Worm (Caenorhabditis elegans) whole organism, L4 larva: ENCODE measurements around the gene R10D12.1.
A peak's percentile ranks its signal among the peaks of the same experiment; 100 is the strongest.

ENCODE experiments used
- F26F4.8 ChIP-seq: fragments of 200-800 bp; sonication (Bioruptor generic); conservative IDR thresholded peaks from 2 replicates; pipeline ENCODE4 v1.3.6; 2022; ENCODE audit warnings: missing genetic modification characterization, missing compliant biosample characterization
- Y105C5A.15 ChIP-seq: fragments of 200-800 bp; sonication (Bioruptor generic); IDR thresholded peaks from 2 replicates; pipeline ENCODE4 v1.3.6; 2022; ENCODE audit warnings: missing genetic modification characterization, missing compliant biosample characterization
- Y48G9A.11 ChIP-seq: fragments of 200-800 bp; sonication (Bioruptor generic); IDR thresholded peaks from 2 replicates; pipeline ENCODE4 v1.3.6; 2022; ENCODE audit warnings: missing genetic modification reagents, missing genetic modification characterization, missing compliant biosample characterization
- ZK337.2 ChIP-seq: fragments of 200-800 bp; sonication (Bioruptor generic); IDR thresholded peaks from 2 replicates; pipeline ENCODE4 v1.3.6; 2022; ENCODE audit warnings: missing genetic modification reagents, missing genetic modification characterization, missing compliant biosample characterization
- ZK546.5 ChIP-seq, 2 experiments: sonication (generic microtip); optimal IDR thresholded peaks; 2 replicates each; lab custom pipeline; 2017; ENCODE audit warnings: missing biosample characterization in 2 of 2, missing genetic modification characterization in 2 of 2
- aha-1 ChIP-seq: fragments of 150-350 bp; peaks from one replicate; lab custom pipeline; 2014; ENCODE audit warnings: missing biosample characterization, missing genetic modification characterization
- attf-4 ChIP-seq: sonication (generic microtip); optimal IDR thresholded peaks from 3 replicates; lab custom pipeline; 2017; ENCODE audit warnings: missing biosample characterization, missing genetic modification characterization
- ceh-28 ChIP-seq: fragments of 150-350 bp; optimal IDR thresholded peaks from 2 replicates; lab custom pipeline; 2014; ENCODE audit warnings: missing biosample characterization, missing genetic modification reagents, missing genetic modification characterization
- ces-1 ChIP-seq: fragments of 150-350 bp; sonication (generic microtip); optimal IDR thresholded peaks from 4 replicates; lab custom pipeline; 2014; ENCODE audit warnings: missing biosample characterization, missing genetic modification reagents, missing genetic modification characterization
- daf-16 ChIP-seq, 3 experiments: sonication (generic microtip); optimal IDR thresholded peaks; 2 replicates each; lab custom pipeline; 2016 to 2017; ENCODE audit warnings: missing genetic modification characterization in 3 of 3, missing genetic modification reagents in 3 of 3, mild to moderate bottlenecking in 2 of 3, missing compliant biosample characterization in 2 of 3, missing biosample characterization in 1 of 3, moderate library complexity in 1 of 3
- dmd-6 ChIP-seq: fragments of 200-800 bp; sonication (Bioruptor generic); IDR thresholded peaks from 2 replicates; pipeline ENCODE4 v1.3.6; 2022; ENCODE audit warnings: missing genetic modification reagents, missing genetic modification characterization, missing compliant biosample characterization
- dmd-8 ChIP-seq: fragments of 200-800 bp; sonication (Bioruptor generic); IDR thresholded peaks from 2 replicates; pipeline ENCODE4 v1.3.6; 2022; ENCODE audit warnings: missing genetic modification characterization, missing compliant biosample characterization
- dmd-9 ChIP-seq: fragments of 200-800 bp; sonication (Bioruptor generic); IDR thresholded peaks from 2 replicates; pipeline ENCODE4 v1.3.6; 2022; ENCODE audit warnings: missing genetic modification reagents, missing genetic modification characterization, missing compliant biosample characterization
- duxl-1 ChIP-seq: sonication (generic microtip); optimal IDR thresholded peaks from 2 replicates; lab custom pipeline; 2016; ENCODE audit warnings: mild to moderate bottlenecking, missing genetic modification characterization, moderate library complexity, missing compliant biosample characterization; ENCODE audit not compliant: poor library complexity
- egl-43 ChIP-seq: fragments of 200-800 bp; sonication (Bioruptor generic); IDR thresholded peaks from 2 replicates; pipeline ENCODE4 v1.3.6; 2022; ENCODE audit warnings: missing genetic modification reagents, missing genetic modification characterization, missing compliant biosample characterization
- fkh-10 ChIP-seq: fragments of 150-350 bp; optimal IDR thresholded peaks from 2 replicates; lab custom pipeline; 2014; ENCODE audit warnings: missing biosample characterization, missing genetic modification reagents, missing genetic modification characterization
- fos-1 ChIP-seq: fragments of 150-350 bp; optimal IDR thresholded peaks from 2 replicates; lab custom pipeline; 2014; ENCODE audit warnings: missing biosample characterization, missing genetic modification characterization
- hlh-11 ChIP-seq: fragments of 200-800 bp; sonication (Bioruptor generic); optimal IDR thresholded peaks from 2 replicates; lab custom pipeline; 2018; ENCODE audit warnings: mild to moderate bottlenecking, missing genetic modification characterization, missing compliant biosample characterization
- hlh-30 ChIP-seq: sonication (generic microtip); optimal IDR thresholded peaks from 2 replicates; lab custom pipeline; 2017; ENCODE audit warnings: antibody characterized with exemption, mild to moderate bottlenecking, missing genetic modification characterization, missing compliant biosample characterization; ENCODE audit not compliant: insufficient read depth
- hmg-1.1 ChIP-seq: fragments of 200-800 bp; sonication (Bioruptor generic); IDR thresholded peaks from 2 replicates; pipeline ENCODE4 v1.3.6; 2022; ENCODE audit warnings: missing genetic modification reagents, missing genetic modification characterization, missing compliant biosample characterization
- lin-1 ChIP-seq: fragments of 200-800 bp; sonication (Bioruptor generic); IDR thresholded peaks from 2 replicates; pipeline ENCODE4 v1.3.6; 2022; ENCODE audit warnings: missing genetic modification reagents, missing genetic modification characterization, missing compliant biosample characterization
- lin-13 ChIP-seq: fragments of 150-350 bp; optimal IDR thresholded peaks from 2 replicates; lab custom pipeline; 2014; ENCODE audit warnings: missing biosample characterization, missing genetic modification reagents, missing genetic modification characterization
- lin-15B ChIP-seq: fragments of 150-350 bp; sonication (generic microtip); optimal IDR thresholded peaks from 3 replicates; lab custom pipeline; 2014; ENCODE audit warnings: missing biosample characterization, missing genetic modification characterization
- lin-29 ChIP-seq: fragments of 200-800 bp; sonication (Bioruptor generic); IDR thresholded peaks from 2 replicates; pipeline ENCODE4 v1.3.6; 2022; ENCODE audit warnings: missing genetic modification reagents, missing genetic modification characterization, missing compliant biosample characterization
- lin-38 ChIP-seq: fragments of 200-800 bp; sonication (Bioruptor generic); IDR thresholded peaks from 2 replicates; pipeline ENCODE4 v1.3.6; 2022; ENCODE audit warnings: missing genetic modification reagents, missing genetic modification characterization, missing compliant biosample characterization
- lin-39 ChIP-seq: fragments of 150-350 bp; optimal IDR thresholded peaks from 2 replicates; lab custom pipeline; 2014; ENCODE audit warnings: missing biosample characterization, missing genetic modification reagents, missing genetic modification characterization
- lir-3 ChIP-seq: sonication (generic microtip); optimal IDR thresholded peaks from 2 replicates; lab custom pipeline; 2016; ENCODE audit warnings: mild to moderate bottlenecking, missing genetic modification characterization, missing compliant biosample characterization
- madf-5 ChIP-seq, 2 experiments: fragments of 200-800 bp; sonication (Bioruptor generic); IDR thresholded peaks; 2 replicates each; pipeline ENCODE4 v1.3.6; 2022; ENCODE audit warnings: missing compliant biosample characterization in 2 of 2, missing genetic modification characterization in 2 of 2
- madf-9 ChIP-seq: fragments of 200-800 bp; sonication (Bioruptor generic); conservative IDR thresholded peaks from 2 replicates; pipeline ENCODE4 v1.3.6; 2022; ENCODE audit warnings: missing genetic modification reagents, missing genetic modification characterization, missing compliant biosample characterization
- mdl-1 ChIP-seq, 2 experiments: fragments of 150-350 bp in 1 of 2; sonication (generic microtip) in 1 of 2; optimal IDR thresholded peaks; 2 replicates each; lab custom pipeline; 2014 to 2017; ENCODE audit warnings: missing biosample characterization in 2 of 2, missing genetic modification characterization in 2 of 2
- mdt-29 ChIP-seq: fragments of 200-800 bp; sonication (Bioruptor generic); IDR thresholded peaks from 2 replicates; pipeline ENCODE4 v1.3.6; 2022; ENCODE audit warnings: missing genetic modification reagents, missing genetic modification characterization, missing compliant biosample characterization
- mep-1 ChIP-seq: fragments of 150-350 bp; sonication (generic microtip); optimal IDR thresholded peaks from 3 replicates; lab custom pipeline; 2014; ENCODE audit warnings: missing biosample characterization, missing genetic modification characterization
- nhr-25 ChIP-seq: sonication (generic microtip); optimal IDR thresholded peaks from 2 replicates; lab custom pipeline; 2017; ENCODE audit warnings: missing genetic modification characterization, mild to moderate bottlenecking, missing compliant biosample characterization, antibody characterized with exemption, moderate library complexity, borderline replicate concordance; ENCODE audit not compliant: insufficient read depth
- nhr-48 ChIP-seq: sonication (generic microtip); optimal IDR thresholded peaks from 2 replicates; lab custom pipeline; 2016; ENCODE audit warnings: mild to moderate bottlenecking, missing genetic modification characterization, missing compliant biosample characterization
- nhr-6 ChIP-seq: fragments of 150-350 bp; optimal IDR thresholded peaks from 2 replicates; lab custom pipeline; 2014; ENCODE audit warnings: missing biosample characterization, missing genetic modification characterization
- nhr-76 ChIP-seq: fragments of 150-350 bp; optimal IDR thresholded peaks from 2 replicates; lab custom pipeline; 2014; ENCODE audit warnings: missing biosample characterization, missing genetic modification characterization
- php-3 ChIP-seq: fragments of 200-800 bp; sonication (Bioruptor generic); IDR thresholded peaks from 2 replicates; pipeline ENCODE4 v1.3.6; 2022; ENCODE audit warnings: missing genetic modification reagents, missing genetic modification characterization, missing compliant biosample characterization
- pqm-1 ChIP-seq: sonication (generic microtip); optimal IDR thresholded peaks from 2 replicates; lab custom pipeline; 2017; ENCODE audit warnings: missing biosample characterization, missing genetic modification characterization
- saeg-2 ChIP-seq: fragments of 200-800 bp; sonication (Bioruptor generic); IDR thresholded peaks from 2 replicates; pipeline ENCODE4 v1.3.6; 2022; ENCODE audit warnings: missing genetic modification reagents, missing genetic modification characterization, missing compliant biosample characterization
- sdz-12 ChIP-seq: fragments of 200-800 bp; sonication (Bioruptor generic); optimal IDR thresholded peaks from 2 replicates; lab custom pipeline; 2018; ENCODE audit warnings: mild to moderate bottlenecking, missing genetic modification characterization, missing compliant biosample characterization
- skn-1 ChIP-seq: fragments of 150-350 bp; optimal IDR thresholded peaks from 2 replicates; lab custom pipeline; 2014; ENCODE audit warnings: missing biosample characterization, missing genetic modification characterization
- snpc-1.2 ChIP-seq: fragments of 200-800 bp; sonication (Bioruptor generic); IDR thresholded peaks from 2 replicates; pipeline ENCODE4 v1.3.6; 2022; ENCODE audit warnings: missing genetic modification reagents, missing genetic modification characterization, missing compliant biosample characterization
- spr-3 ChIP-seq: fragments of 200-800 bp; sonication (Bioruptor generic); optimal IDR thresholded peaks from 2 replicates; lab custom pipeline; 2018; ENCODE audit warnings: mild to moderate bottlenecking, missing genetic modification characterization, missing compliant biosample characterization
- unc-39 ChIP-seq: sonication (generic microtip); optimal IDR thresholded peaks from 2 replicates; lab custom pipeline; 2017; ENCODE audit warnings: missing biosample characterization, missing genetic modification characterization
- vab-7 ChIP-seq: fragments of 200-800 bp; sonication (Bioruptor generic); IDR thresholded peaks from 2 replicates; pipeline ENCODE4 v1.3.6; 2022; ENCODE audit warnings: missing genetic modification reagents, missing genetic modification characterization, missing compliant biosample characterization
- zfp-2 ChIP-seq: sonication (generic microtip); optimal IDR thresholded peaks from 2 replicates; lab custom pipeline; 2016; ENCODE audit warnings: mild to moderate bottlenecking, missing genetic modification characterization, missing compliant biosample characterization
- zip-2 ChIP-seq: fragments of 150-350 bp; optimal IDR thresholded peaks from 2 replicates; lab custom pipeline; 2014; ENCODE audit warnings: missing biosample characterization, missing genetic modification characterization
- ztf-7 ChIP-seq: fragments of 150-350 bp; optimal IDR thresholded peaks from 2 replicates; lab custom pipeline; 2014; ENCODE audit warnings: missing biosample characterization, missing genetic modification characterization

The R10D12.1 gene

DNA sequence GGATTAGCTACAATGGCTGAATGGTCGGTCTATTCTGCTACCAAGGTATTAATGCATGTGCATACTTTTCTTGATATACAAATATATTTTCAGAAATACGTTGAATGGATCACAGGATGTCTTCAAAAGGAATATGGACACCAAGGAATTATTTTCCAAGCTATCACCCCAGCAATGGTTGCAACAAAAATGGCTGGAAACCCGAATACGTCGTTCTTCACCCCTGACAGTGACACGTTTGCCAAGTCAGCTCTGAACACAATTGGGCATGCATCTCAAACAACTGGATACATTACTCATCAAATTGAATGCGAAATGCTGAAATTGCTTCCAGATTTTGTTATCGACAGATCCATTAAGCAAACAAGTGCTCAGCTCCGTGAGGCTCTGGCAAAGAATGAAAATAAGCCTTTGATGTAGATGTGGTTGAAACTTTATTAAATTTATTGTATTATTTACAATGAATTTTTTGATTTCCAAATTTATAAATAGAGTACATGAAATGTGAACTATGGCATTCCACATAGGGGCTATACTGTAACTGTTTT lies 26.8 kb downstream of the R10D12.1 start (continued):
- peak; percentile 70 for TF ChIP-seq hlh-11 (tag; lab: Kevin White, UChicago)
- TF ChIP-seq lin-1 (GFP tag; lab: Robert Waterston, UW): peak; percentile 51; the same call in 1 of the 2 replicates
- TF ChIP-seq zip-2 (tag; lab: Kevin White, UChicago): no peak
- peak; percentile 69; the same call in 1 of the 2 replicates for TF ChIP-seq mdt-29 (GFP tag; lab: Robert Waterston, UW)
- peak; percentile 59 for TF ChIP-seq lin-38 (GFP tag; lab: Robert Waterston, UW)
- TF ChIP-seq sdz-12 (GFP tag; lab: Kevin White, UChicago): peak; percentile 13
- peak; percentile 32 for TF ChIP-seq spr-3 (GFP tag; lab: Kevin White, UChicago)
- TF ChIP-seq mep-1 (tag; lab: Kevin White, UChicago): peak; percentile 94
- peak; percentile 27; the same call in 1 of the 2 replicates for TF ChIP-seq snpc-1.2
- TF ChIP-seq mdl-1 (tag; optimal IDR thresholded peaks at IDR 0.05; lab: Kevin White, UChicago): peak in 1 of 2 experiments; percentile 22
- peak; percentile 91 for TF ChIP-seq aha-1 (tag; lab: Kevin White, UChicago)
- peak; percentile 69 for TF ChIP-seq dmd-8 (GFP tag; lab: Robert Waterston, UW)
- TF ChIP-seq lin-13 (GFP tag; lab: Kevin White, UChicago): no peak
- peak; percentile 4 for TF ChIP-seq hlh-30 (tag; lab: Kevin White, UChicago)
- TF ChIP-seq ztf-7 (tag; lab: Kevin White, UChicago): no peak
- TF ChIP-seq ceh-28 (tag; lab: Kevin White, UChicago): no peak
- peak; percentile 27 for TF ChIP-seq lin-15B
- TF ChIP-seq dmd-6 (GFP tag; lab: Robert Waterston, UW): peak; percentile 56

DNA sequence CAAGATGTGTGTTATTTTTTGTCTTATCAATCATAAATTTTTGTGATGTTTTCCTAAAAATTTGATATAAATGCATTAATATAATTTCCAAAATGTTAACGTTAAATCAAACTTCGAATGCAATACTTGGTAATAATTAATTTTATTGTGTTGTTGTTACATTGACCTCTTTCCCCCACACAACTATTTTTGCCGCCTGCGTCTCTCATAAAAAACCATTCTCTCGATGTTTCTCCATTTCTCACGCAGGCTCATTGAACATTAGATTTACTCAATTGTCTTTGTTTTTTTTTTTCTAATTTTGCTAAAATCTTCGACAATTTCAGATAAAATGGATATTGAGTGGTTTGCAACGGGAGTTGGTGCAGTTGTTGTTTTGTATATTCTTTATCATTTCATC lies 28.3 kb downstream of the R10D12.1 start, which contains the start of gene stdh-1:
Gene stdh-1, plus strand, starts transcription at position 327 of the 400 bp plus-strand sequence.
- TF ChIP-seq fkh-10 (GFP tag; lab: Kevin White, UChicago) (no peak), ztf-7 (tag; lab: Kevin White, UChicago) (no peak), ZK546.5 (tag; optimal IDR thresholded peaks at IDR 0.05; lab: Kevin White, UChicago) (no peak), skn-1 (tag; lab: Kevin White, UChicago) (no peak), nhr-25 (tag; lab: Kevin White, UChicago) (no peak), daf-16 (GFP tag; optimal IDR thresholded peaks at IDR 0.05; lab: Kevin White, UChicago) (no peak), daf-16 (tag; optimal IDR thresholded peaks at IDR 0.05; lab: Kevin White, UChicago) (peak; percentile 76), Y105C5A.15 (GFP tag; lab: Robert Waterston, UW) (no peak), madf-5 (GFP tag; IDR thresholded peaks at IDR 0.05; lab: Robert Waterston, UW) (no peak), ces-1 (GFP tag; lab: Kevin White, UChicago) (no peak), nhr-76 (tag; lab: Kevin White, UChicago) (no peak), nhr-6 (tag; lab: Kevin White, UChicago) (peak; percentile 9), hmg-1.1 (GFP tag; lab: Robert Waterston, UW) (no peak), Y48G9A.11 (GFP tag; lab: Robert Waterston, UW) (no peak), dmd-9 (GFP tag; lab: Robert Waterston, UW) (no peak), nhr-48 (tag; lab: Kevin White, UChicago) (no peak), pqm-1 (tag; lab: Kevin White, UChicago) (no peak), lir-3 (tag; lab: Kevin White, UChicago) (no peak), lin-38 (GFP tag; lab: Robert Waterston, UW) (no peak), mdt-29 (GFP tag; lab: Robert Waterston, UW) (no peak), dmd-6 (GFP tag; lab: Robert Waterston, UW) (no peak), ZK337.2 (GFP tag; lab: Robert Waterston, UW) (no peak), madf-9 (GFP tag; lab: Robert Waterston, UW) (no peak), hlh-30 (tag; lab: Kevin White, UChicago) (no peak), unc-39 (tag; lab: Kevin White, UChicago) (no peak), lin-39 (no peak), zfp-2 (tag; lab: Kevin White, UChicago) (no peak), hlh-11 (tag; lab: Kevin White, UChicago) (peak; percentile 22), duxl-1 (tag; lab: Kevin White, UChicago) (no peak), spr-3 (GFP tag; lab: Kevin White, UChicago) (no peak), aha-1 (tag; lab: Kevin White, UChicago) (peak; percentile 20), attf-4 (no peak), F26F4.8 (no peak), egl-43 (GFP tag; lab: Robert Waterston, UW) (no peak), vab-7 (no peak), fos-1 (tag; lab: Kevin White, UChicago) (no peak), php-3 (GFP tag; lab: Robert Waterston, UW) (peak; percentile 47; the same call in 1 of the 2 replicates), lin-29 (GFP tag; lab: Robert Waterston, UW) (no peak), saeg-2 (GFP tag; lab: Robert Waterston, UW) (no peak)
